Fruit fly (Drosophila melanogaster): Measurements from ENCODE around the gene Sfp23F.

Gene Sfp23F

DNA sequence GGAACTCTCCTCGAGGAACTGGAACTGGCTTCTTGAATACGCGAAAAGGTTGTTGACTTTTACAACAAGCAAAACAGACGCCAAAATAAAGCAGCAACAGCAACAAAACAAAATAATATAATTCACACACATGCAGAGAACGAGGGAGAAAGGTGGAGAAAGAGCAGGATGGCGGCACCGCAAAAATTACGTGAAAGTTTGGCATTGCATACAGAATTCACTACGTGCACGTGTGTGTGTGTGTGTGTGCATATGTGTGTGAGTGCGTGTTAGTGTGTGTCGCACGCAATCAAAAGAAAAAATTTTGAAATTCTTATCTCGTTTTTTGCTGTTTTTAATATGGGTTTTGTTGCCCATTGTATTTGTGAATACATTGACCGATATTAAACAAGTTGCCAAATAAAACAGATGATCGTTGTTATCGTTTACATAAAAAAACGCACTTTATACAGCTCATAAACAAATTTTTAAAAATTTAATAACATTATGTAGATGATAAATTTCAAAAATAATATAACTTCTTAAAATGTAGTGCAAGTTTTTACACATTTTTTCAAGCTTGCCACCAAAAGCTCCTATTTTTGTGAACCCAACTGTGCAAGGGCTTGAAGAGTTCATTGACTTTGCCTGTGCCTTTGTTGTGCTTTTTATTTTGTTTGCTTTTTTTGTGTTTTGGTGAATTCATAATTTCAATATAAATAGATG is 46.2 kb downstream of the Sfp23F start (continued):
- TF ChIP-seq pdm3 (GFP tag; optimal IDR thresholded peaks at IDR 0.05) (peak; percentile 73), Eip75B (GFP tag; optimal IDR thresholded peaks at IDR 0.05) (no peak), Ets21C (GFP tag; optimal IDR thresholded peaks at IDR 0.05) (peak; percentile 80), Hr4 (GFP tag; optimal IDR thresholded peaks at IDR 0.05) (peak; percentile 50), CG10669 (GFP tag; optimal IDR thresholded peaks at IDR 0.05) (no peak), Eip78C (GFP tag) (peak; percentile 65), CG6808 (GFP tag; optimal IDR thresholded peaks at IDR 0.05) (no peak), CG11762 (GFP tag; optimal IDR thresholded peaks at IDR 0.05; ENCODE audit: insufficient read depth) (no peak), dac (GFP tag; optimal IDR thresholded peaks at IDR 0.05) (no peak)

DNA sequence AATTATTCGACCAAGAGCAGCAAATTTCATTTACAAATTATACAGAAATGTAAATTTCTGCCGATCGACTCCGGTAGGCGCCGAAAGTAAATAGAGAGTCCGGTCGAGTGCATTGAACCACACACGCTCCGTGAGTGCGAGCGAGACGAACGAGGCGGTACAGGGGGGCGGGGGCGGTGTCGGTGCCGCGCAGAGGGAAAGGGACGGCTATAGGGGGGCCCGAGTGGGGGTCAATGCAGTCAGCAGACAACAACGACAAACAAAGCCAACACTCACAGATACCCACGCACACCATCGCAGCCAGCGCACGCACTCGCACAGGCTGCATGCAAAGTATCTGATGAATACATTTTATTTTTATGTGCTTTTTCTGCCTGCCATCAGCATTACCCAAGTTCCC is 48.1 kb downstream of the Sfp23F start:
- TF ChIP-seq OdsH (GFP tag; optimal IDR thresholded peaks at IDR 0.05) (no peak), CG6854 (GFP tag; optimal IDR thresholded peaks at IDR 0.05) (peak; percentile 26), CG6276 (GFP tag; optimal IDR thresholded peaks at IDR 0.05) (no peak), salr (GFP tag; optimal IDR thresholded peaks at IDR 0.05) (no peak), fd59A (GFP tag; optimal IDR thresholded peaks at IDR 0.05) (no peak), Eip93F (GFP tag; optimal IDR thresholded peaks at IDR 0.05) (no peak), Eip78C (GFP tag) (no peak), cyc (GFP tag; optimal IDR thresholded peaks at IDR 0.05) (no peak), net (GFP tag; optimal IDR thresholded peaks at IDR 0.05) (no peak), Ets21C (GFP tag; optimal IDR thresholded peaks at IDR 0.05) (no peak), CG15336 (GFP tag; IDR thresholded peaks at IDR 0.05) (0 out of 2 replicates have a peak, but pooled peaks have one; percentile 7), Sox15 (GFP tag; optimal IDR thresholded peaks at IDR 0.05) (no peak), CG11294 (GFP tag; IDR thresholded peaks at IDR 0.05) (no peak), CG32006 (GFP tag; optimal IDR thresholded peaks at IDR 0.05) (no peak), lz (GFP tag; optimal IDR thresholded peaks at IDR 0.05) (no peak), CG11902 (GFP tag; optimal IDR thresholded peaks at IDR 0.05) (no peak), CG16779 (tag; optimal IDR thresholded peaks at IDR 0.05) (no peak), CG10669 (GFP tag; optimal IDR thresholded peaks at IDR 0.05) (no peak), Eip75B (GFP tag; optimal IDR thresholded peaks at IDR 0.05) (no peak), CG4318 (GFP tag; optimal IDR thresholded peaks at IDR 0.05) (no peak), Gug (GFP tag; IDR thresholded peaks at IDR 0.05) (peak; percentile 37; the same call in 1 of the 2 replicates), Smox (GFP tag; optimal IDR thresholded peaks at IDR 0.05) (no peak), CG8319 (GFP tag; optimal IDR thresholded peaks at IDR 0.05) (no peak), vri (GFP tag; optimal IDR thresholded peaks at IDR 0.05) (no peak), CG3919 (GFP tag; optimal IDR thresholded peaks at IDR 0.05) (no peak), eg (GFP tag; IDR thresholded peaks at IDR 0.05) (peak; percentile 42; the same call in 1 of the 3 replicates), Sox102F (GFP tag; optimal IDR thresholded peaks at IDR 0.05) (no peak), Hr39 (GFP tag; optimal IDR thresholded peaks at IDR 0.05) (no peak), Hr38 (GFP tag; optimal IDR thresholded peaks at IDR 0.05) (no peak), CG6163 (GFP tag; IDR thresholded peaks at IDR 0.05) (peak; percentile 50; the same call in 2 of the 3 replicates), svp (GFP tag) (peak; percentile 96), CG11762 (GFP tag; optimal IDR thresholded peaks at IDR 0.05; ENCODE audit: insufficient read depth) (no peak), spab (GFP tag; optimal IDR thresholded peaks at IDR 0.05) (no peak), CG34406 (GFP tag; optimal IDR thresholded peaks at IDR 0.05) (no peak), CG31627 (GFP tag; optimal IDR thresholded peaks at IDR 0.05) (no peak), Met (GFP tag; optimal IDR thresholded peaks at IDR 0.05) (no peak), achi (GFP tag; optimal IDR thresholded peaks at IDR 0.05) (no peak), CG7368 (GFP tag; optimal IDR thresholded peaks at IDR 0.05) (no peak), pdm3 (GFP tag; optimal IDR thresholded peaks at IDR 0.05) (no peak), CG9139 (GFP tag; optimal IDR thresholded peaks at IDR 0.05) (no peak), topi (GFP tag; optimal IDR thresholded peaks at IDR 0.05) (no peak), Sox14 (GFP tag; optimal IDR thresholded peaks at IDR 0.05) (peak; percentile 57), Ets96B (tag; optimal IDR thresholded peaks at IDR 0.05) (no peak), dsx (GFP tag; optimal IDR thresholded peaks at IDR 0.05; ENCODE audit: poor library complexity, severe bottlenecking) (peak; percentile 77), CG8632 (GFP tag; optimal IDR thresholded peaks at IDR 0.05) (no peak), CG8119 (GFP tag; IDR thresholded peaks at IDR 0.05) (no peak)

All from whole organism, prepupa.